3 fruit fly cellular contexts compared by ENCODE assay signal in genomic region chr3R:8718356-8718755, dm6.
TF ChIP-seq lines count a peak whose summit lies in the region.

Cks85A (minus strand) TSS chr3R:8718456.

TF ChIP-seq in whole organism, adult, 20 proteins besides CTCF, POLR2A, EP300 and RAD21:
- TF ChIP-seq Hr96 (GFP tag; optimal IDR thresholded peaks at IDR 0.05; lab: Kevin White, UChicago) (peak; percentile 25), Mnt (GFP tag; optimal IDR thresholded peaks at IDR 0.05; lab: Kevin White, UChicago) (no peak), Clk (GFP tag; optimal IDR thresholded peaks at IDR 0.05; lab: Kevin White, UChicago) (no peak), CG12768 (GFP tag; optimal IDR thresholded peaks at IDR 0.05; lab: Kevin White, UChicago) (no peak), cnc (optimal IDR thresholded peaks at IDR 0.05; lab: Kevin White, UChicago) (no peak), pad (GFP tag; optimal IDR thresholded peaks at IDR 0.05; lab: Kevin White, UChicago) (no peak), bab1 (GFP tag; optimal IDR thresholded peaks at IDR 0.05; lab: Kevin White, UChicago) (no peak), toe (GFP tag; optimal IDR thresholded peaks at IDR 0.05; lab: Kevin White, UChicago) (peak; percentile 46), CG7101 (tag; optimal IDR thresholded peaks at IDR 0.05; lab: Kevin White, UChicago) (no peak), kay (GFP tag; lab: Kevin White, UChicago; ENCODE audit: borderline replicate concordance) (peak; percentile 4), Crg-1 (GFP tag; optimal IDR thresholded peaks at IDR 0.05; lab: Kevin White, UChicago) (no peak)

TF ChIP-seq in whole organism, prepupa, 60 proteins besides CTCF, POLR2A, EP300 and RAD21:
- 0 out of 3 replicates have a peak, but pooled peaks have one; percentile 22 for TF ChIP-seq CG6163 (GFP tag; IDR thresholded peaks at IDR 0.05; lab: Robert Waterston, UW)
- TF ChIP-seq Sox102F (GFP tag; optimal IDR thresholded peaks at IDR 0.05; lab: Kevin White, UChicago): no peak

TF ChIP-seq in whole organism, wandering third instar larva, 38 proteins besides CTCF, POLR2A, EP300 and RAD21:
- no peak for TF ChIP-seq Rel (GFP tag; optimal IDR thresholded peaks at IDR 0.05; lab: Kevin White, UChicago)
- peak; percentile 25 for TF ChIP-seq Rel (tag; optimal IDR thresholded peaks at IDR 0.05; lab: Kevin White, UChicago)
- no peak for TF ChIP-seq Mio (GFP tag; optimal IDR thresholded peaks at IDR 0.05; lab: Kevin White, UChicago)
- no peak for TF ChIP-seq CrebA (GFP tag; optimal IDR thresholded peaks at IDR 0.05; lab: Kevin White, UChicago; ENCODE audit: borderline replicate concordance)
